Worm (Caenorhabditis elegans) whole organism, L4 larva: Measurements from ENCODE around the gene gcy-25.
"Not testable (repeated sequence)": the region's sequence is repeated elsewhere in the genome, so short reads cannot be mapped to it uniquely, and the experiment has no call there.

ENCODE experiments used
- R02D3.7 ChIP-seq: fragments of 150-350 bp; sonication (generic microtip); optimal IDR thresholded peaks from 3 replicates; lab custom pipeline; 2014; ENCODE audit warnings: missing biosample characterization, missing genetic modification characterization
- ZK337.2 ChIP-seq: fragments of 200-800 bp; sonication (Bioruptor generic); IDR thresholded peaks from 2 replicates; pipeline ENCODE4 v1.3.6; 2022; ENCODE audit warnings: missing genetic modification reagents, missing genetic modification characterization, missing compliant biosample characterization
- arid-1 ChIP-seq: fragments of 200-800 bp; sonication (Bioruptor generic); conservative IDR thresholded peaks from 2 replicates; pipeline ENCODE4 v1.3.6; 2022; ENCODE audit warnings: missing genetic modification reagents, missing genetic modification characterization, missing compliant biosample characterization
- ceh-62 ChIP-seq: sonication (generic microtip); optimal IDR thresholded peaks from 2 replicates; lab custom pipeline; 2017; ENCODE audit warnings: missing biosample characterization, missing genetic modification characterization
- dmd-6 ChIP-seq: fragments of 200-800 bp; sonication (Bioruptor generic); IDR thresholded peaks from 2 replicates; pipeline ENCODE4 v1.3.6; 2022; ENCODE audit warnings: missing genetic modification reagents, missing genetic modification characterization, missing compliant biosample characterization
- hmg-1.1 ChIP-seq: fragments of 200-800 bp; sonication (Bioruptor generic); IDR thresholded peaks from 2 replicates; pipeline ENCODE4 v1.3.6; 2022; ENCODE audit warnings: missing genetic modification reagents, missing genetic modification characterization, missing compliant biosample characterization
- lin-39 ChIP-seq: fragments of 150-350 bp; optimal IDR thresholded peaks from 2 replicates; lab custom pipeline; 2014; ENCODE audit warnings: missing biosample characterization, missing genetic modification reagents, missing genetic modification characterization
- nhr-237 ChIP-seq: sonication (generic microtip); optimal IDR thresholded peaks from 2 replicates; lab custom pipeline; 2017; ENCODE audit warnings: missing biosample characterization, missing genetic modification characterization
- pqm-1 ChIP-seq: sonication (generic microtip); optimal IDR thresholded peaks from 2 replicates; lab custom pipeline; 2017; ENCODE audit warnings: missing biosample characterization, missing genetic modification characterization
- sdz-12 ChIP-seq: fragments of 200-800 bp; sonication (Bioruptor generic); optimal IDR thresholded peaks from 2 replicates; lab custom pipeline; 2018; ENCODE audit warnings: mild to moderate bottlenecking, missing genetic modification characterization, missing compliant biosample characterization
- snpc-4 ChIP-seq: fragments of 150-350 bp; optimal IDR thresholded peaks from 2 replicates; lab custom pipeline; 2014; ENCODE audit warnings: missing biosample characterization, missing genetic modification characterization
- unc-62 ChIP-seq, 3 experiments: fragments of 150-350 bp in 1 of 3; sonication (generic microtip); optimal IDR thresholded peaks in 2 of 3; peaks in 1 of 3; 1 replicate in 1 of 3; 2 replicates in 2 of 3; lab custom pipeline; 2014 to 2017; ENCODE audit warnings: missing biosample characterization in 3 of 3, missing genetic modification characterization in 3 of 3, missing genetic modification reagents in 3 of 3, missing genotype in 1 of 3
- zfp-2 ChIP-seq: sonication (generic microtip); optimal IDR thresholded peaks from 2 replicates; lab custom pipeline; 2016; ENCODE audit warnings: mild to moderate bottlenecking, missing genetic modification characterization, missing compliant biosample characterization
- zfp-3 ChIP-seq: fragments of 200-800 bp; sonication (Bioruptor generic); conservative IDR thresholded peaks from 2 replicates; pipeline ENCODE4 v1.3.6; 2022; ENCODE audit warnings: missing genetic modification reagents, missing genetic modification characterization, missing compliant biosample characterization

- TF ChIP-seq hmg-1.1 (GFP tag; lab: Robert Waterston, UW); zfp-2 (tag; lab: Kevin White, UChicago); arid-1 (GFP tag; lab: Robert Waterston, UW); snpc-4; pqm-1 (tag; lab: Kevin White, UChicago); R02D3.7 (tag; lab: Kevin White, UChicago); unc-62 (GFP tag; optimal IDR thresholded peaks at IDR 0.05 in 1 of 2; lab: Kevin White, UChicago); unc-62 (tag; optimal IDR thresholded peaks at IDR 0.05; lab: Kevin White, UChicago); lin-39; ZK337.2; zfp-3; dmd-6 (GFP tag; lab: Robert Waterston, UW); ceh-62 (tag; lab: Kevin White, UChicago); nhr-237 (tag; lab: Kevin White, UChicago); sdz-12 (GFP tag; lab: Kevin White, UChicago): not testable (repeated sequence)
These were observed 46.2 kb upstream of the gcy-25 start for ce11 chrIV:15826568-15826967.
